Fruit fly (Drosophila melanogaster): ENCODE results near the gene MAPk-Ak2.

DNA sequence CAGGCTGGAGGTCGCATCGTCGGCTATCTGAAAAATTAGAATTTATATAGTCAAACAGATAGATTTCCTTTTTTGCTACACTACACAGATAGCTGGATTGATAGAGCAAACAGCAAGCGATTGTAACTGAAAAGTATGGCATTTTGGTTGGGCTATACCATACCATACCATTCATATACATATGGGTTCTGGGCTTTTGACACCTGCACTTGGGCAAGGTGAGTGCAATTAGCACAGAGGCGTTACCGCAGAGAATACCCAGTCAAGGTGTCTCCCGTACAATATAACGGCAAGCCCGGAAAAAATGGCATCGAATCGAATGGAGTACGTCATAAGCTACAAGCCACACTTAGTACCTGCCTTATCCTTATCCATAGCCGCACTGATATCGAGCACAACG is 49.2 kb downstream of the MAPk-Ak2 start:
- no peak for TF ChIP-seq Eip93F (GFP tag; optimal IDR thresholded peaks at IDR 0.05)
- no peak for TF ChIP-seq CG31627 (GFP tag; optimal IDR thresholded peaks at IDR 0.05)
- TF ChIP-seq esn (GFP tag; optimal IDR thresholded peaks at IDR 0.05), result no peak
- no peak for TF ChIP-seq acj6 (GFP tag; optimal IDR thresholded peaks at IDR 0.05)
- no peak for TF ChIP-seq CG16779 (tag; optimal IDR thresholded peaks at IDR 0.05)
- no peak for TF ChIP-seq CG6854 (GFP tag; optimal IDR thresholded peaks at IDR 0.05)
- no peak for TF ChIP-seq eg (GFP tag; IDR thresholded peaks at IDR 0.05)
- TF ChIP-seq dac (GFP tag; optimal IDR thresholded peaks at IDR 0.05), result no peak

Data from whole organism, prepupa.